Worm (Caenorhabditis elegans) whole organism, L1 larva: Measurements from ENCODE around the gene sma-6.

Experiments used
- nhr-237 ChIP-seq: fragments of 150-350 bp; optimal IDR thresholded peaks from 2 replicates; lab custom pipeline; 2014; ENCODE audit warnings: missing biosample characterization, missing genetic modification characterization
- unc-130 ChIP-seq: fragments of 150-350 bp; optimal IDR thresholded peaks from 2 replicates; lab custom pipeline; 2017; ENCODE audit warnings: missing biosample characterization, missing genetic modification characterization, inconsistent platforms
- unc-62 ChIP-seq: fragments of 150-350 bp; optimal IDR thresholded peaks from 2 replicates; lab custom pipeline; 2014; ENCODE audit warnings: missing biosample characterization, missing genetic modification reagents, missing genetic modification characterization

- TF ChIP-seq unc-130 (no peak), unc-62 (GFP tag; lab: Kevin White, UChicago) (no peak), nhr-237 (no peak)
Observed at ce11 chrII:6327317-6327716, 3.0 kb downstream of the sma-6 start.
